Worm (Caenorhabditis elegans) whole organism, young adult: ENCODE results near the gene C47A4.1.

Experiments used
- C17E4.6 ChIP-seq: fragments of 200-800 bp; sonication (Bioruptor generic); IDR thresholded peaks from 2 replicates; pipeline ENCODE4 v1.3.6; 2022; ENCODE audit warnings: missing genetic modification reagents, missing genetic modification characterization, missing compliant biosample characterization
- F37B4.10 ChIP-seq: fragments of 200-800 bp; sonication (Bioruptor generic); IDR thresholded peaks from 2 replicates; pipeline ENCODE4 v1.3.6; 2022; ENCODE audit warnings: missing genetic modification characterization, missing compliant biosample characterization
- F39B2.1 ChIP-seq: fragments of 200-800 bp; sonication (Bioruptor generic); IDR thresholded peaks from 2 replicates; pipeline ENCODE4 v1.3.6; 2022; ENCODE audit warnings: missing genetic modification reagents, missing genetic modification characterization, missing compliant biosample characterization
- K11D2.4 ChIP-seq: fragments of 200-800 bp; sonication (Bioruptor generic); IDR thresholded peaks from 2 replicates; pipeline ENCODE4 v1.3.6; 2022; ENCODE audit warnings: missing genetic modification reagents, missing genetic modification characterization, missing compliant biosample characterization
- Y79H2A.3 ChIP-seq: fragments of 200-800 bp; sonication (Bioruptor generic); conservative IDR thresholded peaks from 2 replicates; pipeline ENCODE4 v1.3.6; 2022; ENCODE audit warnings: missing genetic modification reagents, missing genetic modification characterization, missing compliant biosample characterization
- aptf-2 ChIP-seq: fragments of 200-800 bp; sonication (Bioruptor generic); conservative IDR thresholded peaks from 2 replicates; pipeline ENCODE4 v1.3.6; 2022; ENCODE audit warnings: missing genetic modification reagents, missing genetic modification characterization, missing compliant biosample characterization
- atf-7 ChIP-seq: sonication (generic microtip); optimal IDR thresholded peaks from 2 replicates; lab custom pipeline; 2017; ENCODE audit warnings: mild to moderate bottlenecking, missing genetic modification characterization, missing compliant biosample characterization
- attf-3 ChIP-seq: fragments of 200-800 bp; sonication (Bioruptor generic); conservative IDR thresholded peaks from 2 replicates; pipeline ENCODE4 v1.3.6; 2022; ENCODE audit warnings: missing genetic modification reagents, missing genetic modification characterization, missing compliant biosample characterization
- attf-6 ChIP-seq: fragments of 200-800 bp; sonication (Bioruptor generic); IDR thresholded peaks from 2 replicates; pipeline ENCODE4 v1.3.6; 2022; ENCODE audit warnings: missing genetic modification reagents, missing genetic modification characterization, missing compliant biosample characterization
- bed-1 ChIP-seq: fragments of 200-800 bp; sonication (Bioruptor generic); IDR thresholded peaks from 2 replicates; pipeline ENCODE4 v1.3.6; 2022; ENCODE audit warnings: missing genetic modification reagents, missing genetic modification characterization, missing compliant biosample characterization
- ceh-40 ChIP-seq: fragments of 200-800 bp; sonication (Bioruptor generic); IDR thresholded peaks from 2 replicates; pipeline ENCODE4 v1.3.6; 2022; ENCODE audit warnings: missing genetic modification characterization, missing compliant biosample characterization
- dpl-1 ChIP-seq: fragments of 150-350 bp; optimal IDR thresholded peaks from 2 replicates; lab custom pipeline; 2014; ENCODE audit warnings: missing biosample characterization, missing genetic modification reagents, missing genetic modification characterization
- efl-1 ChIP-seq: fragments of 150-350 bp; optimal IDR thresholded peaks from 2 replicates; lab custom pipeline; 2014; ENCODE audit warnings: missing biosample characterization, missing genetic modification reagents, missing genetic modification characterization
- egl-44 ChIP-seq: fragments of 200-800 bp; sonication (Bioruptor generic); IDR thresholded peaks from 2 replicates; pipeline ENCODE4 v1.3.6; 2022; ENCODE audit warnings: missing genetic modification reagents, missing genetic modification characterization, missing compliant biosample characterization
- egrh-3 ChIP-seq: fragments of 200-800 bp; sonication (Bioruptor generic); IDR thresholded peaks from 2 replicates; pipeline ENCODE4 v1.3.6; 2022; ENCODE audit warnings: missing genetic modification reagents, missing genetic modification characterization, missing compliant biosample characterization
- lir-1 ChIP-seq: fragments of 200-800 bp; sonication (Bioruptor generic); conservative IDR thresholded peaks from 2 replicates; pipeline ENCODE4 v1.3.6; 2022; ENCODE audit warnings: missing genetic modification reagents, missing genetic modification characterization, missing compliant biosample characterization
- lsl-1 ChIP-seq: fragments of 200-800 bp; sonication (Bioruptor generic); optimal IDR thresholded peaks from 2 replicates; lab custom pipeline; 2018; ENCODE audit warnings: mild to moderate bottlenecking, missing genetic modification characterization, moderate library complexity, missing compliant biosample characterization
- lsy-27 ChIP-seq: sonication (generic microtip); optimal IDR thresholded peaks from 2 replicates; lab custom pipeline; 2017; ENCODE audit warnings: missing genetic modification characterization, mild to moderate bottlenecking, missing compliant biosample characterization, antibody characterized with exemption, missing genotype, borderline replicate concordance; ENCODE audit not compliant: insufficient read depth
- madf-6 ChIP-seq: fragments of 200-800 bp; sonication (Bioruptor generic); IDR thresholded peaks from 2 replicates; pipeline ENCODE4 v1.3.6; 2022; ENCODE audit warnings: missing genetic modification reagents, missing genetic modification characterization, missing compliant biosample characterization
- madf-8 ChIP-seq: fragments of 200-800 bp; sonication (Bioruptor generic); conservative IDR thresholded peaks from 2 replicates; pipeline ENCODE4 v1.3.6; 2022; ENCODE audit warnings: missing genetic modification reagents, missing genetic modification characterization, missing compliant biosample characterization
- nfya-1 ChIP-seq: sonication (generic microtip); optimal IDR thresholded peaks from 2 replicates; lab custom pipeline; 2017; ENCODE audit warnings: antibody characterized with exemption, missing compliant biosample characterization, missing genetic modification characterization, borderline replicate concordance; ENCODE audit not compliant: insufficient read depth
- nfya-2 ChIP-seq: fragments of 200-800 bp; sonication (Bioruptor generic); IDR thresholded peaks from 2 replicates; pipeline ENCODE4 v1.3.6; 2022; ENCODE audit warnings: missing genetic modification reagents, missing genetic modification characterization, missing compliant biosample characterization
- nhr-120 ChIP-seq: fragments of 200-800 bp; sonication (Bioruptor generic); IDR thresholded peaks from 2 replicates; pipeline ENCODE4 v1.3.6; 2022; ENCODE audit warnings: missing genetic modification characterization, missing compliant biosample characterization
- snpc-1.1 ChIP-seq: sonication (generic microtip); optimal IDR thresholded peaks from 2 replicates; lab custom pipeline; 2017; ENCODE audit warnings: missing genetic modification characterization, mild to moderate bottlenecking, missing compliant biosample characterization, antibody characterized with exemption, moderate library complexity, missing genotype, missing genetic modification reagents; ENCODE audit not compliant: insufficient read depth
- snpc-4 ChIP-seq, 5 experiments: fragments of 150-350 bp in 1 of 5; sonication (generic microtip) in 4 of 5; optimal IDR thresholded peaks; 2 replicates each; lab custom pipeline; 2014 to 2018; ENCODE audit warnings: missing genetic modification characterization in 5 of 5, missing biosample characterization in 3 of 5, antibody characterized with exemption in 2 of 5, mild to moderate bottlenecking in 2 of 5, missing compliant biosample characterization in 2 of 5, missing genotype in 2 of 5, moderate library complexity in 2 of 5, missing genetic modification reagents in 1 of 5
- sptf-2 ChIP-seq: fragments of 200-800 bp; sonication (Bioruptor generic); optimal IDR thresholded peaks from 2 replicates; lab custom pipeline; 2018; ENCODE audit warnings: mild to moderate bottlenecking, missing genetic modification characterization, missing compliant biosample characterization
- tbp1 ChIP-seq: fragments of 200-800 bp; sonication (Bioruptor generic); optimal IDR thresholded peaks from 2 replicates; lab custom pipeline; 2018; ENCODE audit warnings: mild to moderate bottlenecking, missing genetic modification characterization, missing compliant biosample characterization
- xnd-1 ChIP-seq: sonication (generic microtip); optimal IDR thresholded peaks from 2 replicates; lab custom pipeline; 2016; ENCODE audit warnings: missing genotype, missing genetic modification reagents, missing genetic modification characterization, missing compliant biosample characterization
- ztf-3 ChIP-seq: fragments of 200-800 bp; sonication (Bioruptor generic); optimal IDR thresholded peaks from 2 replicates; lab custom pipeline; 2018; ENCODE audit warnings: mild to moderate bottlenecking, missing genetic modification characterization, missing compliant biosample characterization

Gene C47A4.1

ce11 chrIV:13666849-13667430 is 49.2 kb downstream of the C47A4.1 start, which contains the start of gene fbxa-215:
Gene fbxa-215, minus strand, starts transcription at chrIV:13666909.
- peak; percentile 19 for TF ChIP-seq dpl-1 (GFP tag; lab: Kevin White, UChicago)
- TF ChIP-seq madf-8 (GFP tag; lab: Robert Waterston, UW), result peak; percentile 65
- TF ChIP-seq tbp1, result no peak
- no peak for TF ChIP-seq C17E4.6 (GFP tag; lab: Robert Waterston, UW)
- TF ChIP-seq attf-6 (GFP tag; lab: Robert Waterston, UW), result no peak
- TF ChIP-seq sptf-2 (GFP tag; lab: Kevin White, UChicago), result no peak
- no peak for TF ChIP-seq lir-1 (GFP tag; lab: Robert Waterston, UW)
- TF ChIP-seq F39B2.1 (GFP tag; lab: Robert Waterston, UW), result no peak
- TF ChIP-seq ceh-40 (GFP tag; lab: Robert Waterston, UW), result no peak
- no peak for TF ChIP-seq attf-3 (GFP tag; lab: Robert Waterston, UW)
- peak; percentile 47 for TF ChIP-seq xnd-1 (tag; lab: Kevin White, UChicago)
- TF ChIP-seq nfya-1 (tag; lab: Kevin White, UChicago), result no peak
- no peak for TF ChIP-seq snpc-1.1 (tag; lab: Kevin White, UChicago)
- TF ChIP-seq Y79H2A.3 (GFP tag; lab: Robert Waterston, UW), result no peak
- TF ChIP-seq bed-1 (GFP tag; lab: Robert Waterston, UW), result no peak
- no peak for TF ChIP-seq K11D2.4 (GFP tag; lab: Robert Waterston, UW)
- TF ChIP-seq ztf-3, result no peak
- no peak for TF ChIP-seq lsy-27 (tag; lab: Kevin White, UChicago)
- TF ChIP-seq egl-44 (GFP tag; lab: Robert Waterston, UW), result no peak
- no peak for TF ChIP-seq aptf-2 (GFP tag; lab: Robert Waterston, UW)
- no peak for TF ChIP-seq nfya-2 (GFP tag; lab: Robert Waterston, UW)
- no peak for TF ChIP-seq egrh-3
- TF ChIP-seq madf-6 (GFP tag; lab: Robert Waterston, UW), result peak; percentile 75
- TF ChIP-seq efl-1 (GFP tag; lab: Kevin White, UChicago), result peak; percentile 58
- TF ChIP-seq F37B4.10 (GFP tag; lab: Robert Waterston, UW), result no peak
- peak; percentile 57 for TF ChIP-seq snpc-4 (GFP tag; optimal IDR thresholded peaks at IDR 0.05; lab: Kevin White, UChicago)
- peak in 3 of 4 experiments; percentile 62 to 88 (median 82) for TF ChIP-seq snpc-4 (tag; optimal IDR thresholded peaks at IDR 0.05; lab: Kevin White, UChicago)
- TF ChIP-seq atf-7 (tag; lab: Kevin White, UChicago), result no peak
- no peak for TF ChIP-seq nhr-120
- TF ChIP-seq lsl-1 (GFP tag; lab: Kevin White, UChicago), result peak; percentile 52
